Fruit fly (Drosophila melanogaster): Measurements from ENCODE around the gene ATP7.

dm6 chrX:11823003-11823402 is 31.8 kb upstream of the ATP7 start:
- TF ChIP-seq usp (GFP tag; optimal IDR thresholded peaks at IDR 0.05) (no peak), psq (optimal IDR thresholded peaks at IDR 0.05) (no peak), CG8478 (optimal IDR thresholded peaks at IDR 0.05) (no peak), EcR (GFP tag; optimal IDR thresholded peaks at IDR 0.05) (no peak), pan (optimal IDR thresholded peaks at IDR 0.05) (no peak), Dll (optimal IDR thresholded peaks at IDR 0.05) (no peak)
